Worm (Caenorhabditis elegans): Measurements from ENCODE around the gene K05F1.10.

Gene K05F1.10

DNA sequence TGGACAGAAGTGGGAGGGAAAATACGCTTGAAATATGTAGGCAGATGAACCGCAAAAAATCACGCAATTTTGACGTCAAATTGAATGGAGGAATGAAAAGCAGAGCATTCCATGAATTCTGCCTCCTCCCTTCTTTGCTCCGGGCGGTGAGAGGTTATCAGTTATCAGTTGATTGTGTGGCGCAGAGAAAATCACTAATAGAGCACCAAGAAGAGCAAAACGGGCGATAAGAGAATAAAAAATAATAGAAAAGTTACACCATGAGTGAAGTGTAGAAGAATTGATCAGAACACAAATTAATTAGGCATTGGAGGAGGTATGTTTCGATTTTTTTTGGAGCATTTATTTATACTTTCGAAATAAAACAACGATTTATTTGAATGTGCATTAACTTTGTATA lies 1.3 kb upstream of the K05F1.10 start:
- TF ChIP-seq pqm-1 (tag; optimal IDR thresholded peaks at IDR 0.05) (no peak), ets-4 (tag; optimal IDR thresholded peaks at IDR 0.05) (no peak)

DNA sequence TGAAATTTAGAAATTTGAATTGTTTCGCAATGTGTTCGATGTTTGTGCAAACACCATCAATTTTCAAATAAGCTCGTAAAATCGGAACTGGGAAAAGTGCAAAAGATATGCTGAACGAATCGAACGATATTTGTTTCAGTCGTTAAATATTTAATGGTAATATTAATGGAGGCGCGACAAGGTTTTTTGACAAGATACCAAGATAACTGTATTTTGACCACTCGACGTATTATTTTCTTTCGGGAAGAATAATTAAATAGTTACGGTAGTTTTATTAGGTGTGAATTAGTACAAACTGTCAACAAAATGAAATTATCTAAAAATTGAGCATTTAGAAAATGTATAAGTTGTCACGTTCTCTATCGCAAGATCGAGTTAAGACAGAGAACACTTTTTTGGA lies 985 bp downstream of the K05F1.10 start:
- TF ChIP-seq ceh-19 (GFP tag; optimal IDR thresholded peaks at IDR 0.05) = no peak
- TF ChIP-seq pqm-1 (tag; optimal IDR thresholded peaks at IDR 0.05) = no peak
- TF ChIP-seq Y22D7AL.16 (tag; optimal IDR thresholded peaks at IDR 0.05) = no peak
- no peak for TF ChIP-seq ttx-3 (tag; optimal IDR thresholded peaks at IDR 0.05)
- no peak for TF ChIP-seq nhr-11 (tag; optimal IDR thresholded peaks at IDR 0.05)
- no peak for TF ChIP-seq ceh-24 (tag; optimal IDR thresholded peaks at IDR 0.05)
- TF ChIP-seq unc-55 (GFP tag; optimal IDR thresholded peaks at IDR 0.05) = no peak
- no peak for TF ChIP-seq hlh-8 (tag; optimal IDR thresholded peaks at IDR 0.05)

DNA sequence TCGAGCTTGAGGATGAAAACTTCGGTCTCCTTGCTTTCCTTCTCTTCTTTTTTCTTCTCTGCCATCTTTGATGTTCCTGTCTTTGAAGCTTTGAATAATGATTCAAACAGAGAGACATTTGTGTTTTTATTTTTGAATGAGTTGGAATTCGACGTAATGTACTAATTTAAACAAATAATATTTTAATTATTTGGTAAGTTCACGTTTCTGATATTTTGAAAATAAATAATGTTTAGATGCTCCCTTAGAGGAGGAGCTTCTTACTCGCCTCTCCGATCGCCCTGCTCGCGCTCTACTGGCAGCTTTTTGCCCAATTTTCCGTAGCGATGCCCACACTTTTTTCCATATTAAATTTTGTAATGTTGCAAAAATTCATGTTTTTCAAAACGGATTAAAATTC lies 4.2 kb downstream of the K05F1.10 start, which contains the start of the genes K05F1.9 and K05F1.1:
TSS of gene K05F1.9 (minus strand) at position 101 of the 400 bp plus-strand sequence.
TSS of gene K05F1.1 (plus strand) at position 308 of the 400 bp plus-strand sequence.
- TF ChIP-seq pros-1 (tag; optimal IDR thresholded peaks at IDR 0.05) (no peak), ceh-14 (tag; optimal IDR thresholded peaks at IDR 0.05) (no peak), C08G9.2 (tag; optimal IDR thresholded peaks at IDR 0.05) (no peak), fkh-10 (GFP tag; optimal IDR thresholded peaks at IDR 0.05) (no peak), dve-1 (tag; optimal IDR thresholded peaks at IDR 0.05) (no peak)

DNA sequence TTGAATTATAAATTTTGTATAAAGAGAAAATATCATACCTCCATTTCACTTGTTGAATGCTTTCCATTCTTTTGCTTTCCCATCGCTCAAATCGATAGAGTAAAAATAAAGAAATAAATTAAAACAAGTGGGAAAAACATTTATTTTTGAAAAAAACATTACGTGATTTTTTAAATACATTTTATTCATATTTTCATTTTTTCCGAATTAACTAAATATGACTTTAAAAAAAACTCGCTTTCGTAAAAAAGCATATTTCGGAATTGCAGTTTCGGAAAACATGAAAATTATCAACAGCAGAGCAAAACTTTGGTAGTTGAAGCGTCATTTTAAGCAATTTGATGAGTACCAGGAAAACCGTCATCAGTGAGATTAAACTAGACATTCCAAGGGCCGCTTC lies 5.7 kb downstream of the K05F1.10 start, which contains the start of gene K05F1.8:
TSS of gene K05F1.8 (minus strand) at position 101 of the 400 bp plus-strand sequence.
- TF ChIP-seq K09A11.1 (tag; optimal IDR thresholded peaks at IDR 0.05; ENCODE audit: insufficient read depth) = no peak

DNA sequence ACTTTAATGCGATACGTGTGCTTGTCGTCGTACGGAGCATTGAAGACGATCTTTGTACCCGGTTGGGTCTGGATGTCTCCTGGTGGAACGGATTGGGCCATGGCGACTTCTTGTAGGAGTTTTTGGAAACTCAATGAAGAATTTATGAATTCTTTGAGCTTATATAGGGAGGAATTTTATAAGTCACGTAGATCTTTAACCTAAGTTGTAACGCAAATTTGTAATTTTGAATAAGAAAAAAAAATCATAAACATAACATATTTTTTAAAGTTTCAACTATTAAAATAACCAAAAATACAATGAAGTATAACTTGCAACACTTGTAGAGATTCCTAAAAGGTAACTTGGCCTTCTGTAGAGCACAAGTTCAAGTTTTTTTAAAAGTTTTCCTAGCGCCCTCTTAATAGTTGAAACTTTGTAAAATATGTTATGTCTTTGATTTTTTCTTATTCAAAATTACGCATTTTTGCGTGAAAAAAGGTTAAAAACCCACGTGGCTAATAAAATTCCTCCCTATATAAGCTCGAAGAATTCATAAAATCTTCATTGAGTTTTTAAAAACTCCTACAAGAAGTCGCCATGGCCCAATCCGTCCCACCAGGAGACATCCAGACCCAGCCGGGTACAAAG lies 7.8 kb downstream of the K05F1.10 start, which contains the start of the genes msp-63 and msp-142:
TSS of gene msp-63 (minus strand) at position 101 of the 630 bp plus-strand sequence.
TSS of gene msp-142 (plus strand) at position 580 of the 630 bp plus-strand sequence.
- no peak for TF ChIP-seq sdc-2 (tag; optimal IDR thresholded peaks at IDR 0.05)
- no peak for TF ChIP-seq tbx-7 (tag; optimal IDR thresholded peaks at IDR 0.05)
- TF ChIP-seq unc-42 (tag; optimal IDR thresholded peaks at IDR 0.05) = no peak
- TF ChIP-seq C08G9.2 (tag; optimal IDR thresholded peaks at IDR 0.05) = no peak
- no peak for TF ChIP-seq F13H6.1 (tag; optimal IDR thresholded peaks at IDR 0.05)
- TF ChIP-seq hlh-6 (tag; optimal IDR thresholded peaks at IDR 0.05) = no peak
- TF ChIP-seq nhr-232 (tag; optimal IDR thresholded peaks at IDR 0.05) = no peak
- no peak for TF ChIP-seq ceh-14 (tag; optimal IDR thresholded peaks at IDR 0.05)
- TF ChIP-seq hlh-30 (tag; optimal IDR thresholded peaks at IDR 0.05; ENCODE audit: insufficient read depth) = no peak

DNA sequence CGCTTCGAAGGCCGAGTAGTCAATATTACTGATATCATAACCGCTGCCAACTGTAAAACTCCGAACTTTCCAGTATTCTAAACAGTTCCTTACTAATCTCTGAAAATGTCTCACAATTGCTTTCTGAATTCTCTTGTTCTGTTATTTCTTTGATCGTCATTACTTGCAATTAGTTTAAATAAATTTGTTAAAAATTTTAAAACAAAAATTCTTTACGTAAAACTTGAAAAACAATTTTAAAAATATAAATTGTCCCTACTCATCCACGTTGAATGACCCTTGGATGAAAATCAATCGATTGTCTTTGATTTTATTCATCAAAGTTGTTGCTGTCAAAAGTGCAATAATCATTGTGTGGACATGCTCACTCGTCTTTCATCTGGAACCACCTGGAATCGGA lies 11.1 kb downstream of the K05F1.10 start, which contains the start of gene acdh-8:
TSS of gene acdh-8 (plus strand) at position 301 of the 400 bp plus-strand sequence.
- TF ChIP-seq pag-3 (tag; optimal IDR thresholded peaks at IDR 0.05; ENCODE audit: borderline replicate concordance) = no peak
- TF ChIP-seq hlh-13 (GFP tag; optimal IDR thresholded peaks at IDR 0.05) = no peak
- no peak for TF ChIP-seq K09A11.1 (tag; optimal IDR thresholded peaks at IDR 0.05; ENCODE audit: insufficient read depth)
- no peak for TF ChIP-seq ceh-22 (tag; optimal IDR thresholded peaks at IDR 0.05)
- TF ChIP-seq nhr-11 (tag; optimal IDR thresholded peaks at IDR 0.05) = no peak
- no peak for TF ChIP-seq ceh-34 (tag; optimal IDR thresholded peaks at IDR 0.05)
- no peak for TF ChIP-seq sdc-2 (tag; optimal IDR thresholded peaks at IDR 0.05)
- no peak for TF ChIP-seq T23F11.4 (GFP tag; optimal IDR thresholded peaks at IDR 0.05)
- no peak for TF ChIP-seq ceh-9 (tag; optimal IDR thresholded peaks at IDR 0.05)
- TF ChIP-seq ceh-24 (tag; optimal IDR thresholded peaks at IDR 0.05) = no peak
- no peak for TF ChIP-seq sox-2 (GFP tag; IDR thresholded peaks at IDR 0.05)
- no peak for TF ChIP-seq syd-9 (tag; optimal IDR thresholded peaks at IDR 0.05)
- no peak for TF ChIP-seq C08G9.2 (tag; optimal IDR thresholded peaks at IDR 0.05)
- no peak for TF ChIP-seq hlh-6 (tag; optimal IDR thresholded peaks at IDR 0.05)
- no peak for TF ChIP-seq hlh-15 (tag; optimal IDR thresholded peaks at IDR 0.05)
- no peak for TF ChIP-seq rnt-1 (tag; optimal IDR thresholded peaks at IDR 0.05)
- no peak for TF ChIP-seq C38D4.7 (GFP tag; optimal IDR thresholded peaks at IDR 0.05)
- TF ChIP-seq elt-4 (tag; optimal IDR thresholded peaks at IDR 0.05) = no peak
